Fruit fly (Drosophila melanogaster) whole organism, embryonic: Measurements from ENCODE around the gene CG17202.

Source experiments
- Awh ChIP-seq: fragments of 200-800 bp; sonication (Bioruptor generic); IDR thresholded peaks from 2 replicates; pipeline ENCODE4, ENCODE4 v1.3.6; 2022; ENCODE audit warnings: missing biosample characterization, missing genetic modification characterization
- CG1024 ChIP-seq: fragments of 200-800 bp; sonication (Bioruptor generic); IDR thresholded peaks from 2 replicates; pipeline ENCODE4 v1.3.6; 2022; ENCODE audit warnings: missing biosample characterization, missing genetic modification characterization
- CG10274 ChIP-seq: fragments of 200-800 bp; sonication (Bioruptor generic); optimal IDR thresholded peaks from 3 replicates; lab custom pipeline; 2017; ENCODE audit warnings: missing biosample characterization, mild to moderate bottlenecking, missing genetic modification characterization
- CG12744 ChIP-seq: fragments of 200-800 bp; sonication (Bioruptor generic); optimal IDR thresholded peaks from 2 replicates; lab custom pipeline; 2016; ENCODE audit warnings: missing biosample characterization, missing genetic modification characterization
- CG15011 ChIP-seq: fragments of 200-800 bp; sonication (Bioruptor generic); optimal IDR thresholded peaks from 3 replicates; lab custom pipeline; 2018; ENCODE audit warnings: missing biosample characterization, mild to moderate bottlenecking, missing genetic modification characterization
- CG2116 ChIP-seq: fragments of 200-800 bp; sonication (Bioruptor generic); optimal IDR thresholded peaks from 3 replicates; lab custom pipeline; 2018; ENCODE audit warnings: missing biosample characterization, mild to moderate bottlenecking, missing genetic modification characterization
- CG32767 ChIP-seq: fragments of 200-800 bp; sonication (Bioruptor generic); IDR thresholded peaks from 2 replicates; pipeline ENCODE4 v1.3.6; 2022; ENCODE audit warnings: missing biosample characterization, missing genetic modification characterization
- CG34376 ChIP-seq: fragments of 200-800 bp; sonication (Bioruptor generic); optimal IDR thresholded peaks from 2 replicates; lab custom pipeline; 2018; ENCODE audit warnings: missing biosample characterization, mild to moderate bottlenecking, missing genetic modification characterization
- CG34422 ChIP-seq: fragments of 200-800 bp; sonication (Bioruptor generic); IDR thresholded peaks from 3 replicates; pipeline ENCODE4 v1.3.6; 2022; ENCODE audit warnings: missing biosample characterization, missing genetic modification characterization
- CG3838 ChIP-seq: fragments of 200-800 bp; sonication (Bioruptor generic); optimal IDR thresholded peaks from 3 replicates; lab custom pipeline; 2016; ENCODE audit warnings: missing biosample characterization, missing genetic modification characterization
- CG3995 ChIP-seq: fragments of 200-800 bp; sonication (Bioruptor generic); optimal IDR thresholded peaks from 3 replicates; lab custom pipeline; 2016; ENCODE audit warnings: missing biosample characterization, missing genetic modification characterization
- CG6654 ChIP-seq: fragments of 200-800 bp; sonication (Bioruptor generic); optimal IDR thresholded peaks from 2 replicates; lab custom pipeline; 2017; ENCODE audit warnings: missing biosample characterization, mild to moderate bottlenecking, missing genetic modification characterization
- CG6854 ChIP-seq: fragments of 200-800 bp; sonication (Bioruptor generic); optimal IDR thresholded peaks from 3 replicates; lab custom pipeline; 2017; ENCODE audit warnings: missing biosample characterization, mild to moderate bottlenecking, missing genetic modification characterization
- CG7357 ChIP-seq: fragments of 200-800 bp; sonication (Bioruptor generic); IDR thresholded peaks from 3 replicates; pipeline ENCODE4 v1.3.6; 2022; ENCODE audit warnings: missing biosample characterization, missing genetic modification characterization
- CG7556 ChIP-seq: fragments of 200-800 bp; sonication (Bioruptor generic); optimal IDR thresholded peaks from 2 replicates; lab custom pipeline; 2017; ENCODE audit warnings: missing biosample characterization, mild to moderate bottlenecking, missing genetic modification characterization
- CG7745 ChIP-seq: fragments of 200-800 bp; sonication (Bioruptor generic); optimal IDR thresholded peaks from 2 replicates; lab custom pipeline; 2018; ENCODE audit warnings: missing biosample characterization, mild to moderate bottlenecking, missing genetic modification characterization, moderate library complexity
- CG7839 ChIP-seq: fragments of 200-800 bp; sonication (Bioruptor generic); optimal IDR thresholded peaks from 3 replicates; lab custom pipeline; 2018; ENCODE audit warnings: missing biosample characterization, mild to moderate bottlenecking, missing genetic modification characterization, moderate library complexity
- CG8089 ChIP-seq: fragments of 200-800 bp; sonication (Bioruptor generic); optimal IDR thresholded peaks from 3 replicates; lab custom pipeline; 2016; ENCODE audit warnings: missing biosample characterization, missing genetic modification characterization
- CoRest ChIP-seq: fragments of 200-800 bp; sonication (Bioruptor generic); optimal IDR thresholded peaks from 3 replicates; lab custom pipeline; 2018; ENCODE audit warnings: missing biosample characterization, mild to moderate bottlenecking, missing genetic modification characterization, moderate library complexity
- D19A ChIP-seq: fragments of 200-800 bp; optimal IDR thresholded peaks from 3 replicates; lab custom pipeline; 2019; ENCODE audit warnings: missing biosample characterization, mild to moderate bottlenecking, missing genetic modification characterization, moderate library complexity
- Dip2 ChIP-seq: fragments of 200-800 bp; sonication (Bioruptor generic); IDR thresholded peaks from 2 replicates; pipeline ENCODE4 v1.3.6; 2022; ENCODE audit warnings: missing biosample characterization, missing genetic modification characterization
- Doc2 ChIP-seq: fragments of 200-800 bp; sonication (Bioruptor generic); IDR thresholded peaks from 2 replicates; pipeline ENCODE4 v1.3.6; 2022; ENCODE audit warnings: missing biosample characterization, missing genetic modification characterization
- ERR ChIP-seq: fragments of 200-800 bp; sonication (Bioruptor generic); optimal IDR thresholded peaks from 2 replicates; lab custom pipeline; 2016; ENCODE audit warnings: missing biosample characterization, missing genetic modification characterization
- Ets97D ChIP-seq: fragments of 200-800 bp; sonication (Bioruptor generic); optimal IDR thresholded peaks from 3 replicates; lab custom pipeline; 2016; ENCODE audit warnings: missing biosample characterization, missing genetic modification characterization
- Fer2 ChIP-seq: fragments of 200-800 bp; sonication (Bioruptor generic); optimal IDR thresholded peaks from 2 replicates; lab custom pipeline; 2018; ENCODE audit warnings: missing biosample characterization, mild to moderate bottlenecking, missing genetic modification characterization, moderate library complexity
- Gsc ChIP-seq: fragments of 200-800 bp; sonication (Bioruptor generic); IDR thresholded peaks from 2 replicates; pipeline ENCODE4 v1.3.6; 2022; ENCODE audit warnings: missing biosample characterization, missing genetic modification characterization
- HLHmδ ChIP-seq: fragments of 200-800 bp; sonication (Bioruptor generic); optimal IDR thresholded peaks from 2 replicates; lab custom pipeline; 2018; ENCODE audit warnings: missing biosample characterization, mild to moderate bottlenecking, missing genetic modification characterization, moderate library complexity
- HmgZ ChIP-seq: fragments of 200-800 bp; sonication (Bioruptor generic); optimal IDR thresholded peaks from 2 replicates; lab custom pipeline; 2018; ENCODE audit warnings: missing biosample characterization, mild to moderate bottlenecking, missing genetic modification characterization
- Hmr ChIP-seq: fragments of 200-800 bp; sonication (Bioruptor generic); optimal IDR thresholded peaks from 3 replicates; lab custom pipeline; 2017; ENCODE audit warnings: mild to moderate bottlenecking, missing biosample characterization, missing genetic modification reagents, missing genetic modification characterization
- Hr51 ChIP-seq, 2 experiments: fragments of 200-800 bp; sonication (Bioruptor generic); optimal IDR thresholded peaks; 2 replicates in 1 of 2; 3 replicates in 1 of 2; lab custom pipeline; 2016 to 2018; ENCODE audit warnings: missing biosample characterization in 2 of 2, missing genetic modification characterization in 2 of 2, mild to moderate bottlenecking in 1 of 2, moderate library complexity in 1 of 2
- Lhr ChIP-seq: fragments of 200-800 bp; sonication (Bioruptor generic); optimal IDR thresholded peaks from 3 replicates; lab custom pipeline; 2017; ENCODE audit warnings: mild to moderate bottlenecking, missing biosample characterization, missing genetic modification reagents, missing genetic modification characterization
- Lim3 ChIP-seq: fragments of 200-800 bp; sonication (Bioruptor generic); IDR thresholded peaks from 2 replicates; pipeline ENCODE4 v1.3.6; 2022; ENCODE audit warnings: missing biosample characterization, missing genetic modification characterization
- Neu2 ChIP-seq: fragments of 200-800 bp; sonication (Bioruptor generic); optimal IDR thresholded peaks from 3 replicates; lab custom pipeline; 2016; ENCODE audit warnings: missing biosample characterization, missing genetic modification characterization, borderline replicate concordance
- Opbp ChIP-seq: fragments of 200-800 bp; sonication (Bioruptor generic); IDR thresholded peaks from 3 replicates; pipeline ENCODE4 v1.3.6; 2022; ENCODE audit warnings: missing biosample characterization, missing genetic modification characterization; ENCODE audit not compliant: partially characterized antibody
- Sox102F ChIP-seq: fragments of 200-800 bp; sonication (Bioruptor generic); optimal IDR thresholded peaks from 2 replicates; lab custom pipeline; 2018; ENCODE audit warnings: missing biosample characterization, mild to moderate bottlenecking, missing genetic modification characterization, moderate library complexity
- Xbp1 ChIP-seq: fragments of 200-800 bp; sonication (Bioruptor generic); optimal IDR thresholded peaks from 3 replicates; lab custom pipeline; 2016; ENCODE audit warnings: missing biosample characterization, mild to moderate bottlenecking, missing genetic modification characterization
- al ChIP-seq: fragments of 200-800 bp; sonication (Bioruptor generic); IDR thresholded peaks from 2 replicates; pipeline ENCODE4 v1.3.6; 2022; ENCODE audit warnings: missing biosample characterization, missing genetic modification characterization
- aop ChIP-seq: fragments of 200-800 bp; sonication (Bioruptor generic); IDR thresholded peaks from 2 replicates; pipeline ENCODE4 v1.3.6; 2022; ENCODE audit warnings: missing biosample characterization, missing genetic modification characterization
- btn ChIP-seq: fragments of 200-800 bp; sonication (Bioruptor generic); optimal IDR thresholded peaks from 2 replicates; lab custom pipeline; 2016; ENCODE audit warnings: missing biosample characterization, missing genetic modification characterization
- cwo ChIP-seq: fragments of 200-800 bp; sonication (Bioruptor generic); optimal IDR thresholded peaks from 3 replicates; lab custom pipeline; 2017; ENCODE audit warnings: missing biosample characterization, missing genetic modification characterization, mild to moderate bottlenecking, moderate library complexity, missing genetic modification reagents
- dm ChIP-seq: fragments of 200-800 bp; sonication (Bioruptor generic); optimal IDR thresholded peaks from 3 replicates; lab custom pipeline; 2016; ENCODE audit warnings: missing biosample characterization, missing genetic modification characterization
- ewg ChIP-seq: fragments of 200-800 bp; sonication (Bioruptor generic); optimal IDR thresholded peaks from 3 replicates; lab custom pipeline; 2017; ENCODE audit warnings: mild to moderate bottlenecking, missing biosample characterization, missing genetic modification reagents, missing genetic modification characterization
- h ChIP-seq: fragments of >200 bp; optimal IDR thresholded peaks from 2 replicates; lab custom pipeline; 2017
- lbe ChIP-seq: fragments of 200-800 bp; sonication (Bioruptor generic); optimal IDR thresholded peaks from 2 replicates; lab custom pipeline; 2016; ENCODE audit warnings: missing biosample characterization, mild to moderate bottlenecking, missing genetic modification characterization
- ranshi ChIP-seq: fragments of 200-800 bp; sonication (Bioruptor generic); IDR thresholded peaks from 2 replicates; pipeline ENCODE4 v1.3.6; 2022; ENCODE audit warnings: missing biosample characterization, missing genetic modification characterization
- sens-2 ChIP-seq: fragments of 200-800 bp; sonication (Bioruptor generic); IDR thresholded peaks from 2 replicates; pipeline ENCODE4 v1.3.6; 2022; ENCODE audit warnings: missing biosample characterization, missing genetic modification characterization
- so ChIP-seq: fragments of 200-800 bp; sonication (Bioruptor generic); IDR thresholded peaks from 3 replicates; pipeline ENCODE4 v1.3.6; 2022; ENCODE audit warnings: missing biosample characterization, missing genetic modification characterization
- stc ChIP-seq: fragments of 200-800 bp; sonication (Bioruptor generic); IDR thresholded peaks from 2 replicates; pipeline ENCODE4 v1.3.6; 2022; ENCODE audit warnings: missing biosample characterization, missing genetic modification characterization
- trem ChIP-seq: fragments of 200-800 bp; optimal IDR thresholded peaks from 3 replicates; lab custom pipeline; 2019; ENCODE audit warnings: missing biosample characterization, mild to moderate bottlenecking, missing genetic modification characterization, moderate library complexity
- trh ChIP-seq: fragments of 200-800 bp; sonication (Bioruptor generic); optimal IDR thresholded peaks from 2 replicates; lab custom pipeline; 2016; ENCODE audit warnings: missing biosample characterization, missing genetic modification characterization
- zf30C ChIP-seq: fragments of 200-800 bp; sonication (Bioruptor generic); optimal IDR thresholded peaks from 3 replicates; lab custom pipeline; 2018; ENCODE audit warnings: missing biosample characterization, mild to moderate bottlenecking, missing genetic modification characterization

CG17202 gene

DNA sequence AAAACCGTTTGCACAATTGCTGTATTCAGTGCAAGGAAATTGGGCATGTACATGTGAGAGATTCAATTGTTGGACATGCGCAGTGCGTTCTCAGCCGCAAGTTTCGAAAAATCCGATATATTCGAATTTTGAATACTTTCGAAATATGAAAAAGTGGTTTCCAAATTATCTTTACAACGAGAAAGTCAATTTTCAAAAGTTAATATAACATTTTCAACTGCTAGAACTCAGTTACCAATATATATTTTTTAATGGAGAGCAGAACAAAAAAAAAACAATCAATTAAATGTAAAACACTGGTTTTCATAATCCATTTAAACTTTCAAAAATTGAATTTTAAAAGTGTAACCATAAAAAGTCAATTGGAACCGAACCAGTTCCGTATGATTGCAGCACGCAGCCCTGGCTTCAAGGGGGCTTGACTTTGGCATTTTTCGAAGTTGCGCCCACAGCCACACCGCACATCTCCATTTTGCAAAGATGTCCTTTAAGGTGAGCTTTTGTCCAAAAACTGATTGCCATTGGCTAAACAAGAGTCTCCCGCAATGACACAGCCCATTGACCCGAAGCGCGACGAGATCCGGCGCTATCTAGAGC lies at the start of gene CG17202, which contains the start of gene Scgbeta (continued):
- no peak for TF ChIP-seq Dip2
- TF ChIP-seq CG6854 (GFP tag; lab: Kevin White, UChicago) = no peak
- peak; percentile 32 for TF ChIP-seq CG12744 (GFP tag; lab: Kevin White, UChicago)
- no peak for TF ChIP-seq CG7556 (GFP tag; lab: Kevin White, UChicago)
- TF ChIP-seq CG3995 = no peak
- peak; percentile 76 for TF ChIP-seq Lhr (GFP tag; lab: Kevin White, UChicago)
- peak; percentile 65 for TF ChIP-seq Ets97D (GFP tag; lab: Kevin White, UChicago)
- TF ChIP-seq CG7357 (GFP tag; lab: Robert Waterston, UW) = no peak
- no peak for TF ChIP-seq btn
- no peak for TF ChIP-seq CG10274
- no peak for TF ChIP-seq sens-2
- TF ChIP-seq Gsc (GFP tag; lab: Robert Waterston, UW) = no peak
- TF ChIP-seq CG34376 (GFP tag; lab: Kevin White, UChicago) = peak; percentile 40
- TF ChIP-seq stc (GFP tag; lab: Robert Waterston, UW) = no peak
- TF ChIP-seq HmgZ = peak; percentile 62
- peak; percentile 92 for TF ChIP-seq ewg (GFP tag; lab: Kevin White, UChicago)
- TF ChIP-seq so (GFP tag; lab: Robert Waterston, UW) = 0 out of 3 replicates have a peak, but pooled peaks have one; percentile 35
- no peak for TF ChIP-seq Doc2 (GFP tag; lab: Robert Waterston, UW)
- no peak for TF ChIP-seq Awh (GFP tag; lab: Robert Waterston, UW)
- TF ChIP-seq lbe (GFP tag; lab: Kevin White, UChicago) = no peak
- TF ChIP-seq D19A (tag; lab: Kevin White, UChicago) = no peak
- TF ChIP-seq CG7745 (tag; lab: Kevin White, UChicago) = no peak
- TF ChIP-seq zf30C = no peak
- TF ChIP-seq Lim3 = no peak
- no peak for TF ChIP-seq CG1024 (GFP tag; lab: Robert Waterston, UW)
- TF ChIP-seq al (GFP tag; lab: Robert Waterston, UW) = no peak
- peak; percentile 25 for TF ChIP-seq trem (tag; lab: Kevin White, UChicago)
- no peak for TF ChIP-seq CG7839 (tag; lab: Kevin White, UChicago)
- TF ChIP-seq dm = no peak
- no peak for TF ChIP-seq CG15011 (GFP tag; lab: Kevin White, UChicago)
- peak; percentile 54 for TF ChIP-seq CoRest (tag; lab: Kevin White, UChicago)
- no peak for TF ChIP-seq Sox102F (GFP tag; lab: Kevin White, UChicago)
- 0 out of 2 replicates have a peak, but pooled peaks have one; percentile 12 for TF ChIP-seq CG32767 (GFP tag; lab: Robert Waterston, UW)
- TF ChIP-seq Hmr = no peak
- TF ChIP-seq Neu2 (GFP tag; lab: Kevin White, UChicago) = no peak
- TF ChIP-seq ERR = no peak
- no peak for TF ChIP-seq CG8089 (GFP tag; lab: Kevin White, UChicago)
- TF ChIP-seq trh (GFP tag; lab: Kevin White, UChicago) = no peak
- TF ChIP-seq CG34422 (GFP tag; lab: Robert Waterston, UW) = no peak
- no peak for TF ChIP-seq Hr51 (GFP tag; optimal IDR thresholded peaks at IDR 0.05; lab: Kevin White, UChicago)
- TF ChIP-seq cwo (GFP tag; lab: Kevin White, UChicago) = no peak
- TF ChIP-seq Opbp (GFP tag; lab: Robert Waterston, UW) = 0 out of 3 replicates have a peak, but pooled peaks have one; percentile 22
- TF ChIP-seq CG6654 (GFP tag; lab: Kevin White, UChicago) = no peak
- peak; percentile 7 for TF ChIP-seq CG2116 (GFP tag; lab: Kevin White, UChicago)
- TF ChIP-seq Xbp1 = peak; percentile 41
- TF ChIP-seq ranshi (GFP tag; lab: Robert Waterston, UW) = no peak
- TF ChIP-seq aop (GFP tag; lab: Robert Waterston, UW) = no peak
- TF ChIP-seq h = no peak
- TF ChIP-seq Fer2 (tag; lab: Kevin White, UChicago) = no peak
- TF ChIP-seq HLHmδ = no peak
- no peak for TF ChIP-seq CG3838 (GFP tag; lab: Kevin White, UChicago)
